Fruit fly (Drosophila melanogaster) whole organism, wandering third instar larva: Measurements from ENCODE around the gene Polr2D.

Experiments
- Abd-B ChIP-seq: fragments of >200 bp; optimal IDR thresholded peaks from 2 replicates; lab custom pipeline; 2017; ENCODE audit warnings: missing biosample characterization, missing genetic modification characterization
- CG32264 ChIP-seq: fragments of 200-800 bp; sonication (Bioruptor generic); optimal IDR thresholded peaks from 2 replicates; lab custom pipeline; 2016; ENCODE audit warnings: missing biosample characterization, missing genetic modification characterization
- CG9705 ChIP-seq: fragments of 200-800 bp; sonication (Bioruptor generic); optimal IDR thresholded peaks from 2 replicates; lab custom pipeline; 2018; ENCODE audit warnings: missing biosample characterization, mild to moderate bottlenecking, missing genetic modification characterization
- CrebA ChIP-seq: fragments of 200-800 bp; sonication (Bioruptor generic); optimal IDR thresholded peaks from 2 replicates; lab custom pipeline; 2016; ENCODE audit warnings: missing biosample characterization, mild to moderate bottlenecking, missing genetic modification characterization, borderline replicate concordance
- Dfd ChIP-seq: fragments of >200 bp; optimal IDR thresholded peaks from 2 replicates; lab custom pipeline; 2017; ENCODE audit warnings: missing biosample characterization, missing genetic modification characterization
- Dif ChIP-seq: fragments of 200-275, 200-300 bp; sonication (Bioruptor generic); optimal IDR thresholded peaks from 2 replicates; lab custom pipeline; 2018; ENCODE audit warnings: missing biosample characterization, missing genetic modification characterization; ENCODE audit not compliant: partially characterized antibody
- GATAd ChIP-seq: sonication (Bioruptor generic); optimal IDR thresholded peaks from 2 replicates; lab custom pipeline; 2016; ENCODE audit warnings: missing biosample characterization, missing genetic modification characterization
- HLH106 ChIP-seq: fragments of 200-800 bp; optimal IDR thresholded peaks from 3 replicates; lab custom pipeline; 2019; ENCODE audit warnings: missing biosample characterization, mild to moderate bottlenecking, missing genetic modification characterization, moderate library complexity
- Hnf4 ChIP-seq: fragments of 200-800 bp; sonication (Bioruptor generic); optimal IDR thresholded peaks from 2 replicates; lab custom pipeline; 2016; ENCODE audit warnings: missing biosample characterization, mild to moderate bottlenecking, missing genetic modification characterization
- Hr78 ChIP-seq: fragments of >200 bp; optimal IDR thresholded peaks from 2 replicates; lab custom pipeline; 2017; ENCODE audit warnings: missing biosample characterization, missing genetic modification characterization
- Hr83 ChIP-seq: fragments of 200-300 bp; sonication (Bioruptor generic); optimal IDR thresholded peaks from 2 replicates; lab custom pipeline; 2016; ENCODE audit warnings: missing biosample characterization, mild to moderate bottlenecking, missing genetic modification characterization, moderate library complexity; ENCODE audit not compliant: poor library complexity, severe bottlenecking
- Jra ChIP-seq: sonication (Bioruptor generic); optimal IDR thresholded peaks from 2 replicates; lab custom pipeline; 2016; ENCODE audit warnings: missing biosample characterization, missing genetic modification characterization
- Mio ChIP-seq: sonication (Bioruptor generic); optimal IDR thresholded peaks from 2 replicates; lab custom pipeline; 2016; ENCODE audit warnings: missing biosample characterization, missing genetic modification characterization
- Myc ChIP-seq: fragments of >200 bp; optimal IDR thresholded peaks from 2 replicates; lab custom pipeline; 2017
- N ChIP-seq: fragments of >200 bp; optimal IDR thresholded peaks from 2 replicates; lab custom pipeline; 2018; ENCODE audit warnings: missing biosample characterization, missing external identifiers, missing genetic modification characterization
- OdsH ChIP-seq: fragments of 200-800 bp; sonication (Bioruptor generic); optimal IDR thresholded peaks from 2 replicates; lab custom pipeline; 2016; ENCODE audit warnings: missing biosample characterization, mild to moderate bottlenecking, missing genetic modification characterization
- Rel ChIP-seq, 2 experiments: fragments of 200-800 bp; sonication (Bioruptor generic) in 1 of 2; optimal IDR thresholded peaks; 2 replicates in 1 of 2; 3 replicates in 1 of 2; lab custom pipeline; 2016 to 2019; ENCODE audit warnings: mild to moderate bottlenecking in 2 of 2, missing biosample characterization in 2 of 2, missing genetic modification characterization in 2 of 2, moderate library complexity in 1 of 2
- Sp1 ChIP-seq: fragments of 200-800 bp; sonication (Bioruptor generic); optimal IDR thresholded peaks from 3 replicates; lab custom pipeline; 2019; ENCODE audit warnings: missing biosample characterization, mild to moderate bottlenecking, missing genetic modification characterization, moderate library complexity
- Vsx2 ChIP-seq: fragments of 200-300, 225-300 bp; sonication (Bioruptor generic); optimal IDR thresholded peaks from 2 replicates; lab custom pipeline; 2018; ENCODE audit warnings: missing biosample characterization, missing genetic modification characterization; ENCODE audit not compliant: partially characterized antibody
- br ChIP-seq: fragments of 200-800 bp; sonication (Bioruptor generic); optimal IDR thresholded peaks from 2 replicates; lab custom pipeline; 2016; ENCODE audit warnings: missing biosample characterization, missing genetic modification characterization
- brk ChIP-seq: fragments of 200-800 bp; sonication (Bioruptor generic); optimal IDR thresholded peaks from 2 replicates; lab custom pipeline; 2016; ENCODE audit warnings: missing biosample characterization, mild to moderate bottlenecking, missing genetic modification characterization
- dmrt93B ChIP-seq: fragments of 200-800 bp; sonication (Bioruptor generic); optimal IDR thresholded peaks from 2 replicates; lab custom pipeline; 2018; ENCODE audit warnings: missing biosample characterization, mild to moderate bottlenecking, missing genetic modification characterization
- dsf ChIP-seq: sonication (Bioruptor generic); optimal IDR thresholded peaks from 2 replicates; lab custom pipeline; 2016; ENCODE audit warnings: missing biosample characterization, missing genetic modification characterization, borderline replicate concordance
- ey ChIP-seq: fragments of 200-800 bp; sonication (Bioruptor generic); optimal IDR thresholded peaks from 2 replicates; lab custom pipeline; 2016; ENCODE audit warnings: missing biosample characterization, missing genetic modification characterization
- foxo ChIP-seq, 2 experiments: fragments of 200-800 bp; sonication (Bioruptor generic); optimal IDR thresholded peaks; 2 replicates in 1 of 2; 3 replicates in 1 of 2; lab custom pipeline; 2016 to 2017; ENCODE audit warnings: missing biosample characterization in 2 of 2, missing genetic modification characterization in 2 of 2
- fru ChIP-seq: fragments of 200-800 bp; sonication (Bioruptor generic); optimal IDR thresholded peaks from 3 replicates; lab custom pipeline; 2016; ENCODE audit warnings: missing biosample characterization, mild to moderate bottlenecking, missing genetic modification characterization
- h ChIP-seq: fragments of 200-800 bp; sonication (Bioruptor generic); optimal IDR thresholded peaks from 3 replicates; lab custom pipeline; 2016; ENCODE audit warnings: missing biosample characterization, mild to moderate bottlenecking, missing genetic modification characterization
- lola ChIP-seq: fragments of >200 bp; optimal IDR thresholded peaks from 2 replicates; lab custom pipeline; 2017; ENCODE audit warnings: missing biosample characterization, missing genetic modification characterization
- pan ChIP-seq: fragments of >200 bp; optimal IDR thresholded peaks from 2 replicates; lab custom pipeline; 2017
- psq ChIP-seq: fragments of 200-800 bp; sonication (Bioruptor generic); optimal IDR thresholded peaks from 3 replicates; lab custom pipeline; 2017; ENCODE audit warnings: missing biosample characterization, mild to moderate bottlenecking, missing genetic modification characterization, moderate library complexity
- rgr ChIP-seq: fragments of 200-800 bp; sonication (Bioruptor generic); optimal IDR thresholded peaks from 3 replicates; lab custom pipeline; 2016; ENCODE audit warnings: missing biosample characterization, mild to moderate bottlenecking, missing genetic modification characterization
- sage ChIP-seq: fragments of 200-800 bp; sonication (Bioruptor generic); optimal IDR thresholded peaks from 2 replicates; lab custom pipeline; 2016; ENCODE audit warnings: missing biosample characterization, mild to moderate bottlenecking, missing genetic modification characterization
- sv ChIP-seq: fragments of 200-800 bp; sonication (Bioruptor generic); optimal IDR thresholded peaks from 3 replicates; lab custom pipeline; 2016; ENCODE audit warnings: missing biosample characterization, missing genetic modification characterization
- tai ChIP-seq: sonication (Bioruptor generic); optimal IDR thresholded peaks from 2 replicates; lab custom pipeline; 2016; ENCODE audit warnings: missing biosample characterization, missing genetic modification characterization
- usp ChIP-seq: fragments of >200 bp; optimal IDR thresholded peaks from 2 replicates; lab custom pipeline; 2017; ENCODE audit warnings: missing biosample characterization, missing genetic modification characterization
- woc ChIP-seq: sonication (Bioruptor generic); optimal IDR thresholded peaks from 2 replicates; lab custom pipeline; 2016; ENCODE audit warnings: missing biosample characterization, mild to moderate bottlenecking, missing genetic modification characterization

Polr2D gene

DNA sequence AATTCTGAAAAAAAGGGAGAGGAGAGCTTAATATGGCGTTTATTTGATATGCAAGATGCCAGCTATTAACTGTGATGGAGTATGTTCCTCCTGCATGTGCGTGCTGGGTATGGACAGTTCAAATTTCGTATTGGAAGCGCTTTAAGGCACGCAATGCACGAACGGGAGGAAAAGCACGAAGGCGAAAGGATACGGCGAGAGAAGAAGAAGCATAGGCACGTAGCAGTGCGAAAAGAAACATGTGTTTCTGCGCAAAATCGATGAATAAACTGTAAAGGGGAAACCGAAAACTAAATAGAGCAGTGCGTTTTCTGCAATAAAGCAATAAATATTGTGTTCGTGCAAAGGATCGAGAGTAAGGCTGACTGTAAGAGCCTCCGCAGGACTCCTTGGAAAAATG is 39.4 kb downstream of the Polr2D start, which contains the start of gene CG14314:
Gene CG14314, plus strand, starts transcription at position 243 of the 400 bp plus-strand sequence.
- TF ChIP-seq fru (GFP tag; lab: Kevin White, UChicago) (no peak), sv (GFP tag; lab: Kevin White, UChicago) (no peak), foxo (GFP tag; optimal IDR thresholded peaks at IDR 0.05; lab: Kevin White, UChicago) (no peak), CrebA (no peak), woc (no peak), Vsx2 (GFP tag; lab: Kevin White, UChicago) (no peak), CG9705 (GFP tag; lab: Kevin White, UChicago) (no peak)

dm6 chr3R:18215300-18215699 is 40.0 kb downstream of the Polr2D start:
- TF ChIP-seq OdsH (GFP tag; lab: Kevin White, UChicago) (no peak), Abd-B (no peak), Sp1 (GFP tag; lab: Kevin White, UChicago) (no peak), CrebA (no peak), HLH106 (tag; lab: Kevin White, UChicago) (no peak), CG32264 (GFP tag; lab: Kevin White, UChicago) (no peak), pan (lab: Kevin White, UChicago) (no peak), rgr (GFP tag; lab: Kevin White, UChicago) (peak; percentile 47), foxo (GFP tag; optimal IDR thresholded peaks at IDR 0.05; lab: Kevin White, UChicago) (peak in 1 of 2 experiments; percentile 51), tai (GFP tag; lab: Kevin White, UChicago) (no peak), woc (peak; percentile 35), Vsx2 (GFP tag; lab: Kevin White, UChicago) (no peak), lola (GFP tag; lab: Kevin White, UChicago) (no peak), ey (peak; percentile 53), Hnf4 (no peak), Dif (GFP tag; lab: Kevin White, UChicago) (no peak), Hr83 (GFP tag; lab: Kevin White, UChicago) (peak; percentile 24), Hr78 (GFP tag; lab: Kevin White, UChicago) (no peak), Myc (lab: Kevin White, UChicago) (no peak), dsf (GFP tag; lab: Kevin White, UChicago) (peak; percentile 3), GATAd (GFP tag; lab: Kevin White, UChicago) (no peak), Mio (GFP tag; lab: Kevin White, UChicago) (no peak), psq (GFP tag; lab: Kevin White, UChicago) (peak; percentile 1), h (GFP tag; lab: Kevin White, UChicago) (peak; percentile 55), br (peak; percentile 35), Dfd (GFP tag; lab: Kevin White, UChicago) (no peak), brk (no peak), dmrt93B (no peak), usp (GFP tag; lab: Kevin White, UChicago) (no peak), sv (GFP tag; lab: Kevin White, UChicago) (peak; percentile 12), N (GFP tag; lab: Kevin White, UChicago) (no peak), fru (GFP tag; lab: Kevin White, UChicago) (peak; percentile 23), Jra (GFP tag; lab: Kevin White, UChicago) (peak; percentile 4), Rel (GFP tag; optimal IDR thresholded peaks at IDR 0.05; lab: Kevin White, UChicago) (no peak), Rel (tag; optimal IDR thresholded peaks at IDR 0.05; lab: Kevin White, UChicago) (no peak)

DNA sequence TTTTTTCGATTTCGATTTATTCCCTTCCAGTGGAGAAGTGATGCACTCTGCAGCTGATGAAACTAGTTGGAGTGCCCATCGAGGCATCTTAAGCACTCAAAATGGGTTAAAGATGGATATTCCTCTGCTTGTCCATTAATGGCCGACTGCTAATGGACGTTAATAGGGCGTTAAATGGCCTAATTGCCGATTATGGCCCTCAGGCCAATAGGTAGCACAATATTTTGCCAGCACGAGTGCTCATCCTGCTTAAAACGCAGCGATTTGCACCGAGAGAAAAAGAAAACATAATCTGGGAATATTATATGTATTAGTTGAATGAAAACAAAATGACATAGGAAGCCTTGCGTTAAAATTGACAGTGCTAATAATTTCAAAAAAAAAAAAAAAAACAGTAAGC is 46.8 kb downstream of the Polr2D start, which contains the start of gene CG44158:
Gene CG44158, plus strand, starts transcription at position 301 of the 400 bp plus-strand sequence.
- TF ChIP-seq sage: no peak
- no peak for TF ChIP-seq fru (GFP tag; lab: Kevin White, UChicago)
